Worm (Caenorhabditis elegans): ENCODE measurements around the gene srxa-5.

srxa-5 gene

ce11 chrIII:6527902-6528301 is 4.8 kb upstream of the srxa-5 start, which contains the start of gene pqn-10:
Gene pqn-10, plus strand, starts transcription at chrIII:6528202.
- TF ChIP-seq nhr-11 (tag; optimal IDR thresholded peaks at IDR 0.05): no peak
- no peak for TF ChIP-seq pha-4 (tag; optimal IDR thresholded peaks at IDR 0.05)
- TF ChIP-seq elt-3 (tag; optimal IDR thresholded peaks at IDR 0.05): no peak
- no peak for TF ChIP-seq snpc-4 (tag; optimal IDR thresholded peaks at IDR 0.05)
- TF ChIP-seq jun-1 (tag; optimal IDR thresholded peaks at IDR 0.05): no peak

- TF ChIP-seq ztf-11 (tag; optimal IDR thresholded peaks at IDR 0.05) (no peak), nhr-76 (tag; optimal IDR thresholded peaks at IDR 0.05) (no peak), nhr-11 (tag; optimal IDR thresholded peaks at IDR 0.05) (no peak), nhr-237 (tag; optimal IDR thresholded peaks at IDR 0.05) (no peak), ceh-28 (tag; optimal IDR thresholded peaks at IDR 0.05) (no peak), sea-2 (GFP tag; optimal IDR thresholded peaks at IDR 0.05) (no peak), ceh-9 (tag; optimal IDR thresholded peaks at IDR 0.05) (no peak), jun-1 (tag; optimal IDR thresholded peaks at IDR 0.05) (no peak), unc-39 (tag; optimal IDR thresholded peaks at IDR 0.05) (no peak), mdl-1 (tag; optimal IDR thresholded peaks at IDR 0.05) (no peak)
These were observed 1.6 kb upstream of the srxa-5 start, which contains the start of gene C09E7.11 for ce11 chrIII:6531099-6531498. Gene C09E7.11, plus strand, starts transcription at chrIII:6531399.

- TF ChIP-seq lin-15B (tag; optimal IDR thresholded peaks at IDR 0.05) (peak; percentile 3), ceh-28 (tag; optimal IDR thresholded peaks at IDR 0.05) (peak; percentile 29), egl-27 (tag; optimal IDR thresholded peaks at IDR 0.05) (no peak), ceh-82 (tag; optimal IDR thresholded peaks at IDR 0.05) (no peak), pha-4 (tag; optimal IDR thresholded peaks at IDR 0.05) (peak; percentile 29), egl-5 (tag; optimal IDR thresholded peaks at IDR 0.05) (no peak), R02D3.7 (tag; optimal IDR thresholded peaks at IDR 0.05) (no peak), lsy-12 (tag; optimal IDR thresholded peaks at IDR 0.05) (no peak), sea-2 (GFP tag; optimal IDR thresholded peaks at IDR 0.05) (no peak), nhr-25 (tag; optimal IDR thresholded peaks at IDR 0.05) (no peak), nfya-1 (tag; optimal IDR thresholded peaks at IDR 0.05; ENCODE audit: insufficient read depth) (peak; percentile 52), elt-2 (tag; optimal IDR thresholded peaks at IDR 0.05) (peak; percentile 29)
These were observed 4.3 kb downstream of the srxa-5 start, which contains the start of gene C09E7.4 for ce11 chrIII:6536945-6537568. Gene C09E7.4, minus strand, starts transcription at chrIII:6536995.

ce11 chrIII:6551187-6552058 is 18.7 kb downstream of the srxa-5 start, which contains the start of gene C09E7.7:
Gene C09E7.7, minus strand, starts transcription at chrIII:6551243.
- peak; percentile 36 for TF ChIP-seq elt-1 (tag; optimal IDR thresholded peaks at IDR 0.05)
- peak; percentile 11 for TF ChIP-seq hmg-11 (tag; optimal IDR thresholded peaks at IDR 0.05)
- peak; percentile 2 for TF ChIP-seq fkh-10 (GFP tag; optimal IDR thresholded peaks at IDR 0.05)
- peak; percentile 25 for TF ChIP-seq snpc-4 (tag; optimal IDR thresholded peaks at IDR 0.05)
- TF ChIP-seq nhr-43 (tag; optimal IDR thresholded peaks at IDR 0.05; ENCODE audit: poor library complexity, severe bottlenecking): peak; percentile 63
- TF ChIP-seq ceh-28 (tag; optimal IDR thresholded peaks at IDR 0.05): peak; percentile 0
- peak; percentile 16 for TF ChIP-seq elt-2 (tag; optimal IDR thresholded peaks at IDR 0.05)
- peak; percentile 21 for TF ChIP-seq lin-15B (tag; optimal IDR thresholded peaks at IDR 0.05)
- TF ChIP-seq tbx-2 (tag; optimal IDR thresholded peaks at IDR 0.05): peak; percentile 21
- peak; percentile 30 for TF ChIP-seq pha-4 (tag; optimal IDR thresholded peaks at IDR 0.05)
- TF ChIP-seq nhr-25 (tag; optimal IDR thresholded peaks at IDR 0.05): peak; percentile 15
- TF ChIP-seq nfya-1 (tag; optimal IDR thresholded peaks at IDR 0.05; ENCODE audit: insufficient read depth): peak; percentile 50

- TF ChIP-seq unc-39 (tag; optimal IDR thresholded peaks at IDR 0.05) (no peak), lin-15B (tag; optimal IDR thresholded peaks at IDR 0.05) (no peak), nhr-12 (tag; optimal IDR thresholded peaks at IDR 0.05) (no peak), nhr-77 (tag; optimal IDR thresholded peaks at IDR 0.05) (no peak), jun-1 (tag; optimal IDR thresholded peaks at IDR 0.05) (no peak), ceh-16 (tag; optimal IDR thresholded peaks at IDR 0.05) (no peak), unc-62 (GFP tag; optimal IDR thresholded peaks at IDR 0.05) (no peak), pqm-1 (tag; optimal IDR thresholded peaks at IDR 0.05) (no peak), mml-1 (tag; optimal IDR thresholded peaks at IDR 0.05) (no peak), egl-5 (tag; optimal IDR thresholded peaks at IDR 0.05) (no peak), nfya-1 (tag; optimal IDR thresholded peaks at IDR 0.05; ENCODE audit: insufficient read depth) (no peak), lsy-12 (tag; optimal IDR thresholded peaks at IDR 0.05) (no peak), elt-1 (tag; optimal IDR thresholded peaks at IDR 0.05) (no peak), nhr-25 (tag; optimal IDR thresholded peaks at IDR 0.05) (no peak)
These were observed 25.7 kb downstream of the srxa-5 start, which contains the start of gene C09E7.8 for ce11 chrIII:6558487-6558886. Gene C09E7.8, minus strand, starts transcription at chrIII:6558587.

Measured in whole organism, L3 larva.